Fruit fly (Drosophila melanogaster) whole organism, embryonic: ENCODE data around the gene Teh2.

Source experiments
- Aef1 ChIP-seq: fragments of 200-800 bp; sonication (Bioruptor generic); IDR thresholded peaks from 3 replicates; pipeline ENCODE4 v1.3.6; 2022; ENCODE audit warnings: missing biosample characterization, missing genetic modification characterization
- BEAF-32 ChIP-seq: fragments of 200-800 bp; sonication (Bioruptor generic); optimal IDR thresholded peaks from 3 replicates; lab custom pipeline; 2017; ENCODE audit warnings: missing biosample characterization, missing genetic modification characterization, mild to moderate bottlenecking, moderate library complexity, missing genetic modification reagents
- Bgb ChIP-seq: fragments of 200-800 bp; sonication (Bioruptor generic); IDR thresholded peaks from 2 replicates; pipeline ENCODE4 v1.3.6; 2022; ENCODE audit warnings: missing biosample characterization, missing genetic modification characterization; ENCODE audit not compliant: partially characterized antibody
- CG10431 ChIP-seq: fragments of 200-800 bp; sonication (Bioruptor generic); optimal IDR thresholded peaks from 3 replicates; lab custom pipeline; 2018; ENCODE audit warnings: missing biosample characterization, mild to moderate bottlenecking, missing genetic modification characterization
- CG13424 ChIP-seq: fragments of 200-800 bp; sonication (Bioruptor generic); optimal IDR thresholded peaks from 2 replicates; lab custom pipeline; 2019; ENCODE audit warnings: missing biosample characterization, mild to moderate bottlenecking, missing genetic modification characterization, moderate library complexity
- CG14965 ChIP-seq: fragments of 200-800 bp; sonication (Bioruptor generic); optimal IDR thresholded peaks from 2 replicates; lab custom pipeline; 2016; ENCODE audit warnings: missing biosample characterization, missing genetic modification characterization, borderline replicate concordance
- CG15479 ChIP-seq: fragments of 200-800 bp; sonication (Bioruptor generic); optimal IDR thresholded peaks from 3 replicates; lab custom pipeline; 2019; ENCODE audit warnings: missing biosample characterization, mild to moderate bottlenecking, missing genetic modification characterization, moderate library complexity
- CG15514 ChIP-seq: fragments of 200-800 bp; sonication (Bioruptor generic); optimal IDR thresholded peaks from 3 replicates; lab custom pipeline; 2017; ENCODE audit warnings: missing biosample characterization, missing genetic modification characterization, mild to moderate bottlenecking, moderate library complexity, missing genetic modification reagents
- CG15601 ChIP-seq: fragments of 200-800 bp; sonication (Bioruptor generic); optimal IDR thresholded peaks from 3 replicates; lab custom pipeline; 2019; ENCODE audit warnings: missing biosample characterization, mild to moderate bottlenecking, missing genetic modification characterization, moderate library complexity
- CG16813 ChIP-seq: fragments of 200-800 bp; sonication (Bioruptor generic); IDR thresholded peaks from 3 replicates; pipeline ENCODE4 v1.3.6; 2022; ENCODE audit warnings: missing biosample characterization, missing genetic modification characterization; ENCODE audit not compliant: partially characterized antibody
- CG17829 ChIP-seq: fragments of 200-800 bp; optimal IDR thresholded peaks from 2 replicates; lab custom pipeline; 2019; ENCODE audit warnings: missing biosample characterization, mild to moderate bottlenecking, missing genetic modification characterization, moderate library complexity
- CG18599 ChIP-seq: fragments of 200-800 bp; sonication (Bioruptor generic); optimal IDR thresholded peaks from 3 replicates; lab custom pipeline; 2017; ENCODE audit warnings: missing biosample characterization, missing genetic modification characterization, mild to moderate bottlenecking, moderate library complexity, missing genetic modification reagents
- CG2875 ChIP-seq: fragments of 200-800 bp; sonication (Bioruptor generic); optimal IDR thresholded peaks from 2 replicates; lab custom pipeline; 2017; ENCODE audit warnings: missing biosample characterization, mild to moderate bottlenecking, missing genetic modification characterization, missing genetic modification reagents
- CG30431 ChIP-seq: fragments of 200-800 bp; sonication (Bioruptor generic); optimal IDR thresholded peaks from 2 replicates; lab custom pipeline; 2017; ENCODE audit warnings: missing biosample characterization, missing genetic modification characterization
- CG5180 ChIP-seq: fragments of 200-800 bp; sonication (Bioruptor generic); optimal IDR thresholded peaks from 3 replicates; lab custom pipeline; 2017; ENCODE audit warnings: missing biosample characterization, missing genetic modification characterization, mild to moderate bottlenecking, moderate library complexity, missing genetic modification reagents
- CG5245 ChIP-seq: fragments of 200-800 bp; sonication (Bioruptor generic); optimal IDR thresholded peaks from 3 replicates; lab custom pipeline; 2016; ENCODE audit warnings: missing biosample characterization, missing genetic modification characterization
- CG6654 ChIP-seq: fragments of 200-800 bp; sonication (Bioruptor generic); optimal IDR thresholded peaks from 2 replicates; lab custom pipeline; 2017; ENCODE audit warnings: missing biosample characterization, mild to moderate bottlenecking, missing genetic modification characterization
- CG7271 ChIP-seq: fragments of 200-800 bp; sonication (Bioruptor generic); optimal IDR thresholded peaks from 2 replicates; lab custom pipeline; 2018; ENCODE audit warnings: missing biosample characterization, mild to moderate bottlenecking, missing genetic modification characterization, moderate library complexity
- CG7745 ChIP-seq: fragments of 200-800 bp; sonication (Bioruptor generic); optimal IDR thresholded peaks from 2 replicates; lab custom pipeline; 2018; ENCODE audit warnings: missing biosample characterization, mild to moderate bottlenecking, missing genetic modification characterization, moderate library complexity
- CG8359 ChIP-seq: fragments of 200-800 bp; sonication (Bioruptor generic); optimal IDR thresholded peaks from 2 replicates; lab custom pipeline; 2017; ENCODE audit warnings: missing biosample characterization, mild to moderate bottlenecking, missing genetic modification characterization, borderline replicate concordance
- CG9797 ChIP-seq: fragments of 200-800 bp; sonication (Bioruptor generic); optimal IDR thresholded peaks from 3 replicates; lab custom pipeline; 2018; ENCODE audit warnings: missing biosample characterization, mild to moderate bottlenecking, missing genetic modification characterization
- CG9932 ChIP-seq: fragments of 200-800 bp; sonication (Bioruptor generic); IDR thresholded peaks from 2 replicates; pipeline ENCODE4 v1.3.6; 2022; ENCODE audit warnings: missing biosample characterization, missing genetic modification characterization
- Dip2 ChIP-seq: fragments of 200-800 bp; sonication (Bioruptor generic); IDR thresholded peaks from 2 replicates; pipeline ENCODE4 v1.3.6; 2022; ENCODE audit warnings: missing biosample characterization, missing genetic modification characterization
- Dip3 ChIP-seq: fragments of 200-800 bp; sonication (Bioruptor generic); optimal IDR thresholded peaks from 3 replicates; lab custom pipeline; 2016; ENCODE audit warnings: missing biosample characterization, missing genetic modification characterization
- Doc2 ChIP-seq: fragments of 200-800 bp; sonication (Bioruptor generic); IDR thresholded peaks from 2 replicates; pipeline ENCODE4 v1.3.6; 2022; ENCODE audit warnings: missing biosample characterization, missing genetic modification characterization
- Dp ChIP-seq: fragments of 200-800 bp; sonication (Bioruptor generic); optimal IDR thresholded peaks from 2 replicates; lab custom pipeline; 2018; ENCODE audit warnings: missing biosample characterization, mild to moderate bottlenecking, missing genetic modification characterization, moderate library complexity
- Dref ChIP-seq: fragments of 200-800 bp; sonication (Bioruptor generic); IDR thresholded peaks from 2 replicates; pipeline ENCODE4 v1.3.6; 2022; ENCODE audit warnings: missing biosample characterization, missing genetic modification characterization
- Mrtf ChIP-seq: fragments of 200-800 bp; sonication (Bioruptor generic); IDR thresholded peaks from 3 replicates; pipeline ENCODE4 v1.3.6; 2022; ENCODE audit warnings: missing biosample characterization, missing genetic modification characterization
- Opbp ChIP-seq: fragments of 200-800 bp; sonication (Bioruptor generic); IDR thresholded peaks from 3 replicates; pipeline ENCODE4 v1.3.6; 2022; ENCODE audit warnings: missing biosample characterization, missing genetic modification characterization; ENCODE audit not compliant: partially characterized antibody
- Ssrp ChIP-seq: fragments of 200-800 bp; sonication (Bioruptor generic); optimal IDR thresholded peaks from 2 replicates; lab custom pipeline; 2018; ENCODE audit warnings: missing biosample characterization, mild to moderate bottlenecking, missing genetic modification characterization, moderate library complexity
- Stat92E ChIP-seq, 3 experiments: fragments of >200 bp in 2 of 3; fragments of 200-800 bp in 1 of 3; sonication (Bioruptor generic) in 1 of 3; optimal IDR thresholded peaks; 2 replicates each; lab custom pipeline; 2017 to 2019; ENCODE audit warnings: missing biosample characterization in 3 of 3, missing genetic modification characterization in 3 of 3, mild to moderate bottlenecking in 1 of 3, moderate library complexity in 1 of 3
- Xrp1 ChIP-seq: fragments of 200-800 bp; sonication (Bioruptor generic); IDR thresholded peaks from 2 replicates; pipeline ENCODE4 v1.3.6; 2022; ENCODE audit warnings: missing biosample characterization, missing genetic modification characterization
- ci ChIP-seq: fragments of 200-800 bp; sonication (Bioruptor generic); IDR thresholded peaks from 3 replicates; pipeline ENCODE4 v1.3.6; 2022; ENCODE audit warnings: missing biosample characterization, missing genetic modification characterization
- fu2 ChIP-seq: fragments of 200-800 bp; sonication (Bioruptor generic); optimal IDR thresholded peaks from 2 replicates; lab custom pipeline; 2016; ENCODE audit warnings: missing biosample characterization, missing genetic modification characterization
- gt ChIP-seq: fragments of 200-800 bp; sonication (Bioruptor generic); IDR thresholded peaks from 2 replicates; pipeline ENCODE4 v1.3.6; 2022; ENCODE audit warnings: missing biosample characterization, missing genetic modification characterization
- nom ChIP-seq: fragments of 200-800 bp; sonication (Bioruptor generic); optimal IDR thresholded peaks from 2 replicates; lab custom pipeline; 2017; ENCODE audit warnings: missing biosample characterization, missing genetic modification characterization, mild to moderate bottlenecking, moderate library complexity, missing genetic modification reagents
- org-1 ChIP-seq: fragments of 200-800 bp; sonication (Bioruptor generic); optimal IDR thresholded peaks from 2 replicates; lab custom pipeline; 2017; ENCODE audit warnings: missing biosample characterization, missing genetic modification characterization
- pan ChIP-seq, 4 experiments: fragments of >200 bp in 3 of 4; fragments of 200-800 bp in 1 of 4; sonication (Bioruptor generic) in 1 of 4; optimal IDR thresholded peaks in 3 of 4; IDR thresholded peaks in 1 of 4; 2 replicates each; pipeline versions ENCODE4 v1.3.6 to Lab custom; 2017 to 2022; ENCODE audit warnings: missing biosample characterization in 2 of 4, missing genetic modification characterization in 2 of 4, mixed read lengths in 1 of 4
- pfk ChIP-seq: fragments of 200-800 bp; sonication (Bioruptor generic); optimal IDR thresholded peaks from 2 replicates; lab custom pipeline; 2018; ENCODE audit warnings: missing biosample characterization, mild to moderate bottlenecking, missing genetic modification characterization, moderate library complexity
- pho ChIP-seq: fragments of 200-800 bp; sonication (Bioruptor generic); optimal IDR thresholded peaks from 2 replicates; lab custom pipeline; 2016; ENCODE audit warnings: missing biosample characterization, missing genetic modification characterization
- prd ChIP-seq, 3 experiments: fragments of >200 bp in 2 of 3; fragments of 200-800 bp in 1 of 3; sonication (Bioruptor generic) in 1 of 3; optimal IDR thresholded peaks in 2 of 3; IDR thresholded peaks in 1 of 3; 2 replicates in 2 of 3; 3 replicates in 1 of 3; pipeline versions ENCODE4 v1.3.6 to Lab custom; 2017 to 2022; ENCODE audit warnings: missing biosample characterization in 1 of 3, missing genetic modification characterization in 1 of 3
- salm ChIP-seq: fragments of 200-800 bp; sonication (Bioruptor generic); optimal IDR thresholded peaks from 2 replicates; lab custom pipeline; 2018; ENCODE audit warnings: missing biosample characterization, mild to moderate bottlenecking, missing genetic modification characterization
- sqz ChIP-seq: fragments of 200-800 bp; sonication (Bioruptor generic); optimal IDR thresholded peaks from 3 replicates; lab custom pipeline; 2018; ENCODE audit warnings: missing biosample characterization, mild to moderate bottlenecking, missing genetic modification characterization
- tin ChIP-seq: fragments of 200-800 bp; sonication (Bioruptor generic); optimal IDR thresholded peaks from 3 replicates; lab custom pipeline; 2016; ENCODE audit warnings: missing biosample characterization, missing genetic modification characterization
- tna ChIP-seq: fragments of 200-800 bp; sonication (Bioruptor generic); IDR thresholded peaks from 2 replicates; pipeline ENCODE4 v1.3.6; 2022; ENCODE audit warnings: missing biosample characterization, missing genetic modification characterization; ENCODE audit not compliant: partially characterized antibody
- trh ChIP-seq: fragments of 200-800 bp; sonication (Bioruptor generic); optimal IDR thresholded peaks from 2 replicates; lab custom pipeline; 2016; ENCODE audit warnings: missing biosample characterization, missing genetic modification characterization
- unc-4 ChIP-seq: fragments of 200-800 bp; sonication (Bioruptor generic); IDR thresholded peaks from 2 replicates; pipeline ENCODE4 v1.3.6; 2022; ENCODE audit warnings: missing biosample characterization, missing genetic modification characterization; ENCODE audit not compliant: partially characterized antibody
- unpg ChIP-seq: fragments of 200-800 bp; sonication (Bioruptor generic); optimal IDR thresholded peaks from 3 replicates; lab custom pipeline; 2018; ENCODE audit warnings: missing biosample characterization, mild to moderate bottlenecking, missing genetic modification characterization, moderate library complexity

The Teh2 gene

dm6 chr3L:4135857-4136256, 52.0 kb downstream of the Teh2 start, which contains the start of gene RfC4 (continued):
- TF ChIP-seq Aef1 (no peak), CG9932 (GFP tag; lab: Robert Waterston, UW) (no peak), Xrp1 (GFP tag; lab: Robert Waterston, UW) (no peak), CG18599 (GFP tag; lab: Kevin White, UChicago) (no peak), prd (optimal IDR thresholded peaks at IDR 0.05; lab: Kevin White, UChicago) (no peak), prd (GFP tag; IDR thresholded peaks at IDR 0.05; lab: Robert Waterston, UW) (no peak), org-1 (GFP tag; lab: Kevin White, UChicago) (no peak), CG15479 (GFP tag; lab: Kevin White, UChicago) (no peak), fu2 (GFP tag; lab: Kevin White, UChicago) (no peak), salm (no peak), BEAF-32 (GFP tag; lab: Kevin White, UChicago) (peak; percentile 50), CG10431 (no peak), CG13424 (no peak), Dip2 (GFP tag; lab: Robert Waterston, UW) (no peak), CG15601 (peak; percentile 2), Dp (GFP tag; lab: Kevin White, UChicago) (peak; percentile 88), pho (GFP tag; lab: Kevin White, UChicago) (no peak), unpg (GFP tag; lab: Kevin White, UChicago) (no peak), Ssrp (no peak), CG7745 (tag; lab: Kevin White, UChicago) (no peak), CG2875 (GFP tag; lab: Kevin White, UChicago) (no peak), Dref (peak; percentile 78), Dip3 (GFP tag; lab: Kevin White, UChicago) (no peak), tna (no peak), CG5245 (GFP tag; lab: Kevin White, UChicago) (no peak), Mrtf (GFP tag; lab: Robert Waterston, UW) (no peak), CG30431 (GFP tag; lab: Kevin White, UChicago) (no peak), pan (optimal IDR thresholded peaks at IDR 0.05; lab: Kevin White, UChicago) (no peak), pan (GFP tag; optimal IDR thresholded peaks at IDR 0.05 in 1 of 2, IDR thresholded peaks at IDR 0.05 in 1 of 2) (no peak), CG7271 (tag; lab: Kevin White, UChicago) (no peak), trh (GFP tag; lab: Kevin White, UChicago) (no peak), Stat92E (GFP tag; optimal IDR thresholded peaks at IDR 0.05; lab: Kevin White, UChicago) (no peak), Bgb (GFP tag; lab: Robert Waterston, UW) (0 out of 2 replicates have a peak, but pooled peaks have one; percentile 10), CG9797 (GFP tag; lab: Kevin White, UChicago) (peak; percentile 72), CG16813 (GFP tag; lab: Robert Waterston, UW) (peak; percentile 42; the same call in 1 of the 3 replicates), sqz (GFP tag; lab: Kevin White, UChicago) (no peak), tin (GFP tag; lab: Kevin White, UChicago) (no peak), CG15514 (GFP tag; lab: Kevin White, UChicago) (peak; percentile 21), ci (GFP tag; lab: Robert Waterston, UW) (no peak), CG5180 (GFP tag; lab: Kevin White, UChicago) (no peak), CG6654 (GFP tag; lab: Kevin White, UChicago) (no peak), Opbp (GFP tag; lab: Robert Waterston, UW) (peak; percentile 23; the same call in 2 of the 3 replicates), CG8359 (GFP tag; lab: Kevin White, UChicago) (no peak), Doc2 (GFP tag; lab: Robert Waterston, UW) (no peak), CG14965 (GFP tag; lab: Kevin White, UChicago) (no peak), pfk (GFP tag; lab: Kevin White, UChicago) (no peak), unc-4 (GFP tag; lab: Robert Waterston, UW) (peak; percentile 31), CG17829 (tag; lab: Kevin White, UChicago) (no peak), gt (no peak), nom (GFP tag; lab: Kevin White, UChicago) (no peak)
